Worm (Caenorhabditis elegans) whole organism, early embryonic: Measurements from ENCODE around the gene M03C11.9.

Source experiments
- F13C5.2 ChIP-seq: sonication (generic microtip); optimal IDR thresholded peaks from 2 replicates; lab custom pipeline; 2017; ENCODE audit warnings: mild to moderate bottlenecking, missing genetic modification characterization, inconsistent platforms, missing compliant biosample characterization
- ceh-36 ChIP-seq: sonication (generic microtip); optimal IDR thresholded peaks from 2 replicates; lab custom pipeline; 2016; ENCODE audit warnings: missing genetic modification characterization, inconsistent platforms, missing compliant biosample characterization
- ets-7 ChIP-seq: sonication (generic microtip); optimal IDR thresholded peaks from 2 replicates; lab custom pipeline; 2016; ENCODE audit warnings: missing genotype, missing genetic modification characterization, missing compliant biosample characterization
- hmbx-1 ChIP-seq: sonication (generic microtip); optimal IDR thresholded peaks from 2 replicates; lab custom pipeline; 2016; ENCODE audit warnings: mild to moderate bottlenecking, missing genetic modification characterization, missing compliant biosample characterization
- hmg-4 ChIP-seq: fragments of 200-800 bp; sonication (Bioruptor generic); optimal IDR thresholded peaks from 2 replicates; lab custom pipeline; 2018; ENCODE audit warnings: mild to moderate bottlenecking, missing genetic modification characterization, missing compliant biosample characterization
- scrt-1 ChIP-seq: fragments of 200-800 bp; sonication (Bioruptor generic); IDR thresholded peaks from 2 replicates; pipeline ENCODE4 v1.3.6; 2022; ENCODE audit warnings: missing genetic modification characterization, missing compliant biosample characterization
- sea-1 ChIP-seq: fragments of 200-800 bp; sonication (Bioruptor generic); conservative IDR thresholded peaks from 2 replicates; pipeline ENCODE4 v1.3.6; 2022; ENCODE audit warnings: missing genetic modification characterization, missing compliant biosample characterization

DNA sequence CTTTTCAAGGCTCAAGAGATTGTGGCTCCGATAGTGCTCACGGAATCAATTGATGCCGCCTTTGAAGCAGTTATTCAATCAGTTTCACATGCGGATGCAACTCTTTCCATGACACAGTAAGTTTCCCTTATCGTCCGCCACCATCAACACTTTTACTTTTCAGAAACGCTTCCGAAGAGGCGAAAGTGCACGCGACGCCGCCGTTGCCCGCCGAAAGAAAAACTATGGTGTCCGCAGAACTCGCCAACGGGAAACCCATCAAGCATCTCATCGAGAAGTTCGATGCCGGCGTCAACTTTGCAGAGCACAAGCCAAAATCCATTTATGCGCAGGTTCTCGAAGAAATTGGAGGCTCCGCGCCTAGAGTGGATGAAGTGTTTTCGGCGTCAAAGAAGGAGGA, 38.1 kb downstream of the M03C11.9 start:
- TF ChIP-seq hmg-4 (GFP tag; lab: Kevin White, UChicago) (no peak), sea-1 (GFP tag; lab: Robert Waterston, UW) (no peak), ceh-36 (tag; lab: Kevin White, UChicago) (no peak), F13C5.2 (tag; lab: Kevin White, UChicago) (no peak), ets-7 (no peak), scrt-1 (GFP tag; lab: Robert Waterston, UW) (no peak), hmbx-1 (no peak)
